Worm (Caenorhabditis elegans) whole organism, L2 larva: ENCODE measurements around the gene F53C3.3.

Experiments
- C34F6.9 ChIP-seq: fragments of 150-350 bp; optimal IDR thresholded peaks from 2 replicates; lab custom pipeline; 2014; ENCODE audit warnings: missing biosample characterization, missing genetic modification characterization
- R02D3.7 ChIP-seq: fragments of 150-350 bp; optimal IDR thresholded peaks from 2 replicates; lab custom pipeline; 2014; ENCODE audit warnings: missing biosample characterization, missing genetic modification characterization
- Y55F3AM.14 ChIP-seq: fragments of 200-800 bp; sonication (Bioruptor generic); optimal IDR thresholded peaks from 2 replicates; lab custom pipeline; 2018; ENCODE audit warnings: mild to moderate bottlenecking, missing genetic modification characterization, missing compliant biosample characterization
- ZK546.5 ChIP-seq: sonication (generic microtip); optimal IDR thresholded peaks from 2 replicates; lab custom pipeline; 2017; ENCODE audit warnings: missing biosample characterization, missing genetic modification characterization
- aly-2 ChIP-seq: fragments of 150-350 bp; optimal IDR thresholded peaks from 2 replicates; lab custom pipeline; 2014; ENCODE audit warnings: missing biosample characterization, missing genetic modification characterization
- ama-1 ChIP-seq: fragments of 150-350 bp; optimal IDR thresholded peaks from 2 replicates; lab custom pipeline; 2018; ENCODE audit warnings: inconsistent platforms
- blmp-1 ChIP-seq: sonication (generic microtip); optimal IDR thresholded peaks from 2 replicates; lab custom pipeline; 2017; ENCODE audit warnings: missing genetic modification characterization, mild to moderate bottlenecking, missing compliant biosample characterization, antibody characterized with exemption, moderate library complexity; ENCODE audit not compliant: insufficient read depth
- ceh-16 ChIP-seq: fragments of 150-350 bp; optimal IDR thresholded peaks from 2 replicates; lab custom pipeline; 2014; ENCODE audit warnings: missing biosample characterization, missing genetic modification characterization
- egl-27 ChIP-seq: sonication (generic microtip); optimal IDR thresholded peaks from 3 replicates; lab custom pipeline; 2017; ENCODE audit warnings: missing biosample characterization, missing genetic modification reagents, missing genetic modification characterization
- elt-1 ChIP-seq: fragments of 150-350 bp; optimal IDR thresholded peaks from 2 replicates; lab custom pipeline; 2014; ENCODE audit warnings: missing biosample characterization, missing genetic modification characterization
- elt-3 ChIP-seq: sonication (generic microtip); optimal IDR thresholded peaks from 2 replicates; lab custom pipeline; 2017; ENCODE audit warnings: missing biosample characterization, missing genetic modification characterization
- fos-1 ChIP-seq: fragments of 150-350 bp; optimal IDR thresholded peaks from 2 replicates; lab custom pipeline; 2014; ENCODE audit warnings: missing biosample characterization, missing genetic modification characterization
- lin-11 ChIP-seq: fragments of 150-350 bp; sonication (generic microtip); optimal IDR thresholded peaks from 2 replicates; lab custom pipeline; 2014; ENCODE audit warnings: missing biosample characterization, missing genetic modification characterization, inconsistent platforms, mixed read lengths
- lin-13 ChIP-seq: fragments of 150-350 bp; optimal IDR thresholded peaks from 2 replicates; lab custom pipeline; 2014; ENCODE audit warnings: missing biosample characterization, missing genetic modification reagents, missing genetic modification characterization
- lin-39 ChIP-seq: fragments of 150-350 bp; optimal IDR thresholded peaks from 2 replicates; lab custom pipeline; 2014; ENCODE audit warnings: missing biosample characterization, missing genetic modification reagents, missing genetic modification characterization
- lsy-2 ChIP-seq, 2 experiments: fragments of 150-350 bp in 1 of 2; sonication (generic microtip) in 1 of 2; optimal IDR thresholded peaks; 2 replicates each; lab custom pipeline; 2014 to 2017; ENCODE audit warnings: missing biosample characterization in 2 of 2, missing genetic modification characterization in 2 of 2
- mab-5 ChIP-seq: fragments of 150-350 bp; optimal IDR thresholded peaks from 2 replicates; lab custom pipeline; 2014; ENCODE audit warnings: missing biosample characterization, missing genetic modification characterization
- mbf-1 ChIP-seq: sonication (generic microtip); optimal IDR thresholded peaks from 2 replicates; lab custom pipeline; 2017; ENCODE audit warnings: missing biosample characterization, missing genetic modification characterization
- mdl-1 ChIP-seq, 2 experiments: fragments of 150-350 bp in 1 of 2; sonication (generic microtip) in 1 of 2; optimal IDR thresholded peaks; 2 replicates each; lab custom pipeline; 2017; ENCODE audit warnings: missing biosample characterization in 2 of 2, missing genetic modification characterization in 2 of 2
- nhr-10 ChIP-seq: sonication (generic microtip); optimal IDR thresholded peaks from 2 replicates; lab custom pipeline; 2017; ENCODE audit warnings: missing biosample characterization, missing genetic modification characterization
- nhr-11 ChIP-seq: fragments of 150-350 bp; optimal IDR thresholded peaks from 2 replicates; lab custom pipeline; 2014; ENCODE audit warnings: missing biosample characterization, missing genetic modification characterization
- nhr-129 ChIP-seq: fragments of 150-350 bp; optimal IDR thresholded peaks from 2 replicates; lab custom pipeline; 2014; ENCODE audit warnings: missing biosample characterization, missing genetic modification characterization
- nhr-237 ChIP-seq: fragments of 150-350 bp; optimal IDR thresholded peaks from 2 replicates; lab custom pipeline; 2014; ENCODE audit warnings: missing biosample characterization, missing genetic modification characterization
- nhr-25 ChIP-seq: fragments of 150-350 bp; sonication (generic microtip); optimal IDR thresholded peaks from 3 replicates; lab custom pipeline; 2014; ENCODE audit warnings: missing biosample characterization, missing genetic modification characterization
- nhr-6 ChIP-seq: fragments of 150-350 bp; optimal IDR thresholded peaks from 2 replicates; lab custom pipeline; 2014; ENCODE audit warnings: missing biosample characterization, missing genetic modification characterization
- nhr-77 ChIP-seq: fragments of 150-350 bp; optimal IDR thresholded peaks from 2 replicates; lab custom pipeline; 2014; ENCODE audit warnings: missing biosample characterization, missing genetic modification characterization
- sem-4 ChIP-seq: fragments of 150-350 bp; optimal IDR thresholded peaks from 2 replicates; lab custom pipeline; 2014; ENCODE audit warnings: missing biosample characterization, missing genetic modification reagents, missing genetic modification characterization
- skn-1 ChIP-seq: sonication (generic microtip); optimal IDR thresholded peaks from 2 replicates; lab custom pipeline; 2017; ENCODE audit warnings: missing biosample characterization, missing genetic modification characterization
- sma-9 ChIP-seq, 2 experiments: fragments of 150-350 bp in 1 of 2; sonication (generic microtip) in 1 of 2; optimal IDR thresholded peaks; 2 replicates each; lab custom pipeline; 2014 to 2016; ENCODE audit warnings: missing genetic modification characterization in 2 of 2, mild to moderate bottlenecking in 1 of 2, missing biosample characterization in 1 of 2, missing compliant biosample characterization in 1 of 2, missing genetic modification reagents in 1 of 2, moderate library complexity in 1 of 2
- snpc-4 ChIP-seq: fragments of 150-350 bp; optimal IDR thresholded peaks from 2 replicates; lab custom pipeline; 2014; ENCODE audit warnings: missing biosample characterization, missing genetic modification characterization
- unc-39 ChIP-seq: fragments of 150-350 bp; optimal IDR thresholded peaks from 2 replicates; lab custom pipeline; 2014; ENCODE audit warnings: missing biosample characterization, missing genetic modification characterization
- unc-55 ChIP-seq: fragments of 150-350 bp; sonication (generic microtip); optimal IDR thresholded peaks from 3 replicates; lab custom pipeline; 2014; ENCODE audit warnings: missing biosample characterization, missing genetic modification reagents, missing genetic modification characterization
- zag-1 ChIP-seq: fragments of 150-350 bp; optimal IDR thresholded peaks from 2 replicates; lab custom pipeline; 2014; ENCODE audit warnings: missing biosample characterization, missing genetic modification characterization
- ztf-1 ChIP-seq: fragments of 200-800 bp; sonication (Bioruptor generic); conservative IDR thresholded peaks from 2 replicates; pipeline ENCODE4 v1.3.6; 2022; ENCODE audit warnings: missing genetic modification characterization, missing compliant biosample characterization

The F53C3.3 gene

DNA sequence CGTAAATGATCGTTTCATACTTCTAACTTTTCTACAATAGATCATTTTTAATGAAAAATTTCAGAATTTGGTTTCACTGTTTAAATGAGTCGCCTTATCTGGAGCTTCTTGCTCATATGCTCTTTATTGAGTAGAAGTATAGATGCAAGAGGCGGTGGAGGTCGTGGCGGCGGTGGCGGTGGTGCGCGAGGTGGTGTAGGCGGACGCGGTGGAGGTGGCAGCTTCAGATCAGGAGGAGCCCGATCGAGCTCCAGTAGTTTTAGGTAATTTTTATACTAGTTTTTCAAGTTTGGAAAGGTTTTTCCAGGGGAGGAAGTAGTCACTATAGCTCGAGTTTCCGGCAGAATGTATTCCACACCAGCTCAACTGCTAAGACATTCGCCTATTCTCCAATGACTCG is at the start of gene F53C3.3:
Gene F53C3.3, plus strand, starts transcription at position 59 of the 400 bp plus-strand sequence.
- no peak for TF ChIP-seq Y55F3AM.14 (GFP tag; lab: Kevin White, UChicago)
- TF ChIP-seq lin-13 (GFP tag; lab: Kevin White, UChicago): no peak
- no peak for TF ChIP-seq sem-4 (tag; lab: Kevin White, UChicago)
- no peak for TF ChIP-seq lsy-2 (tag; optimal IDR thresholded peaks at IDR 0.05; lab: Kevin White, UChicago)
- no peak for TF ChIP-seq aly-2

DNA sequence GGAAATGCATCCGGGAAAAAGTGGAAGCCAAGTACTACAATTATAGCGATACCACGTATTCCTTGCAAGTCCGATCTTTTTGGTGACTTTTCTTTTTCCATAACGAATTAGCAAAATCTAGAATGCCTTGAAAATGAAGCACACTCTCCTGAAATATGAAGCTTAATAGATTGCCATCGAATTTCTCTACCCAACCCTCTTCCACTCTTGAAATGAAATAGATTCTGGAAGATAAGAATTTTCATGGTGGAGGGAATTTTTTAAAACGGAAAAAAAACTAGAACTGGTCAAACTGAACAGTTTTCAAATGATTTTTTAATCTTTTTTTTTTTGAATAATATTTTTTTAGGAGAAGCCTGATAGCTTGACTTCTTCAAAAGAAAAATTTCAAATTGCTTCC is 41.8 kb upstream of the F53C3.3 start, which contains the start of gene oac-11:
Gene oac-11, minus strand, starts transcription at position 101 of the 400 bp plus-strand sequence.
- TF ChIP-seq mbf-1 (tag; lab: Kevin White, UChicago) (no peak), ama-1 (no peak)

DNA sequence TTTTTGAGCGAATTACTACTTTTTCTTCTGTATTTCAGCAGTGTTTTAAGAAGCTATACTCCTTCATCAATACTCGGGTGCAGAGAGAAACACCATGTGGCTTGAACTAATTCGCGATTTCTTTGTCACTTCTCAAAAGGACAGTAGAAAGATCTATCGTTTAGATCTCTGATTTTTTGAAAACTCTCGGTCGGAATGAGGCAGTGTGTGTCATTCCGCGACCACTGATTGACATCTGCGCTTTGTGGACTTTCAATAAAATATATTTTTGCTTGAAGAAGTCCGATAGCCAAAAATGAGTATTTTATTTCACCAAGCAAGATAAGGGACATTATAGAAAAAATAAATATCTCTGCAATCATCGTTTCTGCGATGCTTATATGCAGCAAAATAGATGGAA is 40.6 kb upstream of the F53C3.3 start:
- TF ChIP-seq elt-1: peak; percentile 76
- TF ChIP-seq ZK546.5: no peak

DNA sequence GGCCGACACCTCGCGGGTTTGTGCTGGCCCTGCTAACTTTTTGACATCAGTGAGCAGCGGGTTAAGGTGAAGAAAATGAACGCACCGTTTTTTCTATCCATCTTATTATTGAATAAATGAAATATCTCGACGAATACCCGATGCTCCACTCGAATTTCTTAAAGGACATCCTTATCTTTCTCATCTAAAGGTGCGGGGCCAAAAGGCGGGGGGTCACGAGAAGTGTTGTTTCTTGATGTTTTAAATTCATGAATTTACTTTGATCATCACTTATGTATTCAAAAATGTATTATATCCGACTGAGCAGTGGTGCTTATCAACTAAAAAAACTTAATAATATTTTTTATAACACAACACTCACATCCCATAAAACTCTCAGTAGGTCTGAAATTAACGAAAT is 38.0 kb upstream of the F53C3.3 start, which contains the start of gene nhr-261:
Gene nhr-261, minus strand, starts transcription at position 101 of the 400 bp plus-strand sequence.
- TF ChIP-seq ztf-1 (GFP tag; lab: Robert Waterston, UW) (no peak), unc-39 (tag; lab: Kevin White, UChicago) (no peak), blmp-1 (tag; lab: Kevin White, UChicago) (no peak), nhr-77 (tag; lab: Kevin White, UChicago) (no peak), lsy-2 (tag; optimal IDR thresholded peaks at IDR 0.05; lab: Kevin White, UChicago) (no peak), nhr-6 (tag; lab: Kevin White, UChicago) (no peak), snpc-4 (tag; lab: Kevin White, UChicago) (no peak), C34F6.9 (tag; lab: Kevin White, UChicago) (no peak), skn-1 (tag; lab: Kevin White, UChicago) (no peak), nhr-10 (tag; lab: Kevin White, UChicago) (no peak), mab-5 (tag; lab: Kevin White, UChicago) (no peak), fos-1 (no peak), unc-55 (GFP tag; lab: Kevin White, UChicago) (no peak), lin-13 (GFP tag; lab: Kevin White, UChicago) (no peak), elt-3 (tag; lab: Kevin White, UChicago) (no peak), sma-9 (GFP tag; optimal IDR thresholded peaks at IDR 0.05; lab: Kevin White, UChicago) (no peak), sma-9 (tag; optimal IDR thresholded peaks at IDR 0.05; lab: Kevin White, UChicago) (no peak), elt-1 (no peak), lin-39 (no peak), sem-4 (tag; lab: Kevin White, UChicago) (no peak)

DNA sequence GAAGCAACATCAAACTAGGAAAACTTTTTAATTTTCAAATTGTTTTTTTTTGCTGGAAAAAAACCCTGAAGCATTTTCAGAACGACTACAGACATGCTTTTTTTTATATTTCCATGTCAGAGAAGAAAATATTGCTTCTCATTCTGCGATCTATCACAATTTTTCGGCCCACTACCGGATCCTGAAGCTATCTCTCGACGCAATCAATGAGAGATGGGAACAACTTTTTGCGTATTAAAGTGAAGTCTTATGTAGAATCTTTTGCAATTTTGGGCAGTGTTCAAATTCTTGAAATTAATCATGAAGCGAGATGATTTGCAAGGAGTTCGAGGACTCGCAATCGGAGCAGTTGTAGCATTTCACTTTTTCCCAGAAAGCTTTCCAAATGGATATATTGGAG is 33.1 kb upstream of the F53C3.3 start, which contains the start of gene oac-10:
Gene oac-10, plus strand, starts transcription at position 301 of the 400 bp plus-strand sequence.
- TF ChIP-seq R02D3.7 (tag; lab: Kevin White, UChicago) (no peak), ZK546.5 (no peak), egl-27 (tag; lab: Kevin White, UChicago) (no peak), ama-1 (no peak), lin-11 (tag; lab: Kevin White, UChicago) (no peak)

DNA sequence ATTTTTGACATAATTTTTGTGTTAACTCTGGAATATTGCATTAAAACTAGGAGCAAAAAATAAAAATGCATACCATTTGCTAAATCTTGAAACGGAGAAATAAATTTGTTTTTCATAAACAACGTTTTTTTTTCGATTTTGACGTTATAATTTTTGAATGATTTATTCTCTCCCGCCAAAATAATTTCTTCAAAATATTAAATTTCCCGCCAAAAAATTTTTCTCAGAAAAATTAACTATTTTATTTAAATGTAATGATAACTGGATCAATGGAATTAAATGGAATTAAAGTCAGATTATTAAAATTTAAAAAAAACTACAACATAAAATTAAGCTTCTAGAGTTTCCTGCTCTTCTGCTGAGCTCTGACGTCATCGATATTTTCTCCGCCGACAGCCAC is 25.5 kb upstream of the F53C3.3 start, which contains the start of gene nep-3:
Gene nep-3, minus strand, starts transcription at position 101 of the 400 bp plus-strand sequence.
- TF ChIP-seq zag-1 (tag; lab: Kevin White, UChicago): no peak
- TF ChIP-seq nhr-6 (tag; lab: Kevin White, UChicago): no peak
- TF ChIP-seq nhr-129: no peak
- TF ChIP-seq nhr-11: no peak
- TF ChIP-seq skn-1 (tag; lab: Kevin White, UChicago): no peak
- TF ChIP-seq mab-5 (tag; lab: Kevin White, UChicago): no peak
- TF ChIP-seq sem-4 (tag; lab: Kevin White, UChicago): no peak
- no peak for TF ChIP-seq ceh-16 (tag; lab: Kevin White, UChicago)
- TF ChIP-seq nhr-237 (tag; lab: Kevin White, UChicago): no peak
- no peak for TF ChIP-seq fos-1
- TF ChIP-seq nhr-25: no peak
- TF ChIP-seq sma-9 (GFP tag; optimal IDR thresholded peaks at IDR 0.05; lab: Kevin White, UChicago): no peak
- TF ChIP-seq sma-9 (tag; optimal IDR thresholded peaks at IDR 0.05; lab: Kevin White, UChicago): no peak
- no peak for TF ChIP-seq mdl-1 (tag; optimal IDR thresholded peaks at IDR 0.05; lab: Kevin White, UChicago)
